Worm (Caenorhabditis elegans): ENCODE measurements around the gene gmeb-1.

- no peak for TF ChIP-seq ztf-11 (tag; optimal IDR thresholded peaks at IDR 0.05)
- no peak for TF ChIP-seq nhr-237 (tag; optimal IDR thresholded peaks at IDR 0.05)
- TF ChIP-seq unc-62 (GFP tag; optimal IDR thresholded peaks at IDR 0.05), result no peak
- TF ChIP-seq sem-2 (GFP tag; optimal IDR thresholded peaks at IDR 0.05), result no peak
- TF ChIP-seq pha-4 (tag; optimal IDR thresholded peaks at IDR 0.05), result no peak
- no peak for TF ChIP-seq lin-32 (GFP tag; optimal IDR thresholded peaks at IDR 0.05)
- no peak for TF ChIP-seq ces-1 (GFP tag; optimal IDR thresholded peaks at IDR 0.05)
- TF ChIP-seq hlh-1 (tag; optimal IDR thresholded peaks at IDR 0.05), result no peak
- no peak for TF ChIP-seq nhr-28 (tag; optimal IDR thresholded peaks at IDR 0.05)
These were observed 26.8 kb downstream of the gmeb-1 start, which contains the start of gene rpt-4 for ce11 chrII:46116-46515.

All from whole organism, mixed stage, embryonic.